Fruit fly (Drosophila melanogaster): ENCODE measurements around the gene CG15369.

The CG15369 gene

DNA sequence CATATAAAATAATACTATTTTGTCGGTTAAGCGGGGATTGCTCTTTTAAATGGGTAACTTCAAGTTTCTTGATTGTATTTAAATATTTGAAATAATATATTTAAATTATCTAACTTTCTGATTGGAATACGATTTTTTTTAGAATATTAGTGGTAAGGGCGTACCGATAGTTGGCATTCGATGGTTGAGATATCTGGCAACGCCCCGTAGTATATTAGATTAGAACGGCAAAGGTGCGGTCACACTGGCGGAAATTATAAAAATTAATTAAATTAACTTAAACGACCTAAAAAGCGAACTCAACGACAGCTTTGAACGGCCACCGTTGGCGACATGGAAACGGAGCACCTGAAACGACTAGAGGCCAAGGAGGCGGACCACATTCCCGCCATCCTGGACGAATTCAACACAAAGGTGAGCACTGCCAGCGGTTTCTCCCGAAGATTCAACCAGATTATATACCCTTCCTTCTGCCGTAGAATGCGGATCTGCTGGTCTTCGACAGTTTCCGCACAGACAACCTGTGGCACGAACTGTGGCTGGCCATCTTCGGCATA lies 39.4 kb downstream of the CG15369 start, which contains the start of gene ric8a (continued):
- TF ChIP-seq CG30431 (GFP tag; optimal IDR thresholded peaks at IDR 0.05) = no peak
- TF ChIP-seq CG1233 (GFP tag; optimal IDR thresholded peaks at IDR 0.05) = no peak
- TF ChIP-seq vvl (GFP tag; IDR thresholded peaks at IDR 0.05) = peak; percentile 38; the same call in 1 of the 2 replicates
- no peak for TF ChIP-seq CG17612 (GFP tag; IDR thresholded peaks at IDR 0.05)
- TF ChIP-seq E2f2 (GFP tag; IDR thresholded peaks at IDR 0.05) = peak; percentile 36; the same call in 1 of the 2 replicates
- peak; percentile 81 for TF ChIP-seq BEAF-32 (GFP tag; optimal IDR thresholded peaks at IDR 0.05)
- no peak for TF ChIP-seq Hmx (GFP tag; optimal IDR thresholded peaks at IDR 0.05)
- TF ChIP-seq Sry-δ (GFP tag; optimal IDR thresholded peaks at IDR 0.05) = peak; percentile 51
- TF ChIP-seq gfzf (GFP tag; optimal IDR thresholded peaks at IDR 0.05) = peak; percentile 58
- TF ChIP-seq CG17186 (GFP tag; optimal IDR thresholded peaks at IDR 0.05) = no peak
- no peak for TF ChIP-seq Pdp1 (GFP tag; optimal IDR thresholded peaks at IDR 0.05)
- TF ChIP-seq gsb (GFP tag; IDR thresholded peaks at IDR 0.05) = no peak
- TF ChIP-seq croc (GFP tag; conservative IDR thresholded peaks at IDR 0.05) = no peak
- TF ChIP-seq CG15269 (tag; optimal IDR thresholded peaks at IDR 0.05) = no peak
- no peak for TF ChIP-seq CG4707 (GFP tag; optimal IDR thresholded peaks at IDR 0.05)
- no peak for TF ChIP-seq CG15073 (GFP tag; optimal IDR thresholded peaks at IDR 0.05)
- TF ChIP-seq hbn (GFP tag; IDR thresholded peaks at IDR 0.05; ENCODE audit: partially characterized antibody) = peak; percentile 75
- no peak for TF ChIP-seq CG18011 (GFP tag; optimal IDR thresholded peaks at IDR 0.05)
- TF ChIP-seq CG12104 (GFP tag; optimal IDR thresholded peaks at IDR 0.05) = no peak
- no peak for TF ChIP-seq Hr51 (GFP tag; optimal IDR thresholded peaks at IDR 0.05)
- TF ChIP-seq CG14014 (GFP tag; IDR thresholded peaks at IDR 0.05) = no peak
- TF ChIP-seq Chrac-16 (GFP tag; optimal IDR thresholded peaks at IDR 0.05) = no peak
- TF ChIP-seq ash1 (GFP tag; optimal IDR thresholded peaks at IDR 0.05) = no peak
- TF ChIP-seq eyg (GFP tag; optimal IDR thresholded peaks at IDR 0.05) = no peak
- peak; percentile 52 for TF ChIP-seq stwl (tag; optimal IDR thresholded peaks at IDR 0.05)
- TF ChIP-seq sisA (GFP tag; IDR thresholded peaks at IDR 0.05) = no peak
- no peak for TF ChIP-seq CG18476 (GFP tag; optimal IDR thresholded peaks at IDR 0.05)
- TF ChIP-seq Doc2 (GFP tag; IDR thresholded peaks at IDR 0.05) = no peak
- TF ChIP-seq CG11723 (GFP tag; optimal IDR thresholded peaks at IDR 0.05) = no peak
- no peak for TF ChIP-seq sima (GFP tag; optimal IDR thresholded peaks at IDR 0.05)
- TF ChIP-seq jing (GFP tag; optimal IDR thresholded peaks at IDR 0.05) = no peak
- TF ChIP-seq CG14965 (GFP tag; optimal IDR thresholded peaks at IDR 0.05; ENCODE audit: borderline replicate concordance) = no peak
- no peak for TF ChIP-seq CG10654 (GFP tag; optimal IDR thresholded peaks at IDR 0.05)
- TF ChIP-seq CG31388 (GFP tag; optimal IDR thresholded peaks at IDR 0.05) = no peak
- no peak for TF ChIP-seq grn (GFP tag; optimal IDR thresholded peaks at IDR 0.05)
- peak; percentile 30 for TF ChIP-seq Dp (GFP tag; optimal IDR thresholded peaks at IDR 0.05)
- TF ChIP-seq CG2120 (GFP tag; optimal IDR thresholded peaks at IDR 0.05) = no peak
- TF ChIP-seq gcm2 (GFP tag; optimal IDR thresholded peaks at IDR 0.05) = no peak
- no peak for TF ChIP-seq onecut (GFP tag; IDR thresholded peaks at IDR 0.05)
- TF ChIP-seq Hand (GFP tag; optimal IDR thresholded peaks at IDR 0.05) = no peak
- TF ChIP-seq Dip2 (GFP tag; IDR thresholded peaks at IDR 0.05) = no peak
- TF ChIP-seq cwo (GFP tag; optimal IDR thresholded peaks at IDR 0.05) = no peak
- no peak for TF ChIP-seq CG11085 (GFP tag; IDR thresholded peaks at IDR 0.05)
- TF ChIP-seq amos (GFP tag; IDR thresholded peaks at IDR 0.05; ENCODE audit: partially characterized antibody) = peak; percentile 85
- 0 out of 3 replicates have a peak, but pooled peaks have one; percentile 17 for TF ChIP-seq Aef1 (GFP tag; IDR thresholded peaks at IDR 0.05)
- no peak for TF ChIP-seq Mrtf (GFP tag; IDR thresholded peaks at IDR 0.05)
- TF ChIP-seq chn (GFP tag; optimal IDR thresholded peaks at IDR 0.05) = no peak
- no peak for TF ChIP-seq fd102C (GFP tag; optimal IDR thresholded peaks at IDR 0.05)
- no peak for TF ChIP-seq CG11247 (GFP tag; IDR thresholded peaks at IDR 0.05)
- TF ChIP-seq knrl (GFP tag; IDR thresholded peaks at IDR 0.05; ENCODE audit: partially characterized antibody) = peak; percentile 85
- TF ChIP-seq CG7372 (GFP tag; IDR thresholded peaks at IDR 0.05) = no peak

Data from whole organism, embryonic.